Worm (Caenorhabditis elegans) whole organism, L4 larva: ENCODE data around the gene F41C6.4.

Experiments
- F37D6.2 ChIP-seq: sonication (generic microtip); optimal IDR thresholded peaks from 2 replicates; lab custom pipeline; 2016; ENCODE audit warnings: mild to moderate bottlenecking, missing genetic modification characterization, missing compliant biosample characterization
- R02D3.7 ChIP-seq: fragments of 150-350 bp; sonication (generic microtip); optimal IDR thresholded peaks from 3 replicates; lab custom pipeline; 2014; ENCODE audit warnings: missing biosample characterization, missing genetic modification characterization
- Y75B8A.6 ChIP-seq: fragments of 200-800 bp; sonication (Bioruptor generic); IDR thresholded peaks from 2 replicates; pipeline ENCODE4 v1.3.6; 2022; ENCODE audit warnings: missing genetic modification reagents, missing genetic modification characterization, missing compliant biosample characterization
- ceh-32 ChIP-seq: sonication (generic microtip); optimal IDR thresholded peaks from 2 replicates; lab custom pipeline; 2016; ENCODE audit warnings: mild to moderate bottlenecking, missing genetic modification characterization, missing compliant biosample characterization; ENCODE audit not compliant: poor library complexity
- daf-12 ChIP-seq: fragments of 150-350 bp; optimal IDR thresholded peaks from 2 replicates; lab custom pipeline; 2014; ENCODE audit warnings: missing biosample characterization, missing genetic modification reagents, missing genetic modification characterization
- gei-8 ChIP-seq: fragments of 200-800 bp; sonication (Bioruptor generic); optimal IDR thresholded peaks from 2 replicates; lab custom pipeline; 2018; ENCODE audit warnings: mild to moderate bottlenecking, missing genetic modification characterization, missing compliant biosample characterization
- jun-1 ChIP-seq: fragments of 150-350 bp; optimal IDR thresholded peaks from 2 replicates; lab custom pipeline; 2014; ENCODE audit warnings: missing biosample characterization, missing genetic modification reagents, missing genetic modification characterization
- nhr-11 ChIP-seq: fragments of 150-350 bp; optimal IDR thresholded peaks from 2 replicates; lab custom pipeline; 2014; ENCODE audit warnings: missing biosample characterization, missing genetic modification characterization
- nhr-237 ChIP-seq: sonication (generic microtip); optimal IDR thresholded peaks from 2 replicates; lab custom pipeline; 2017; ENCODE audit warnings: missing biosample characterization, missing genetic modification characterization
- pha-4 ChIP-seq, 2 experiments: fragments of 150-350 bp in 1 of 2; fragments of 200-800 bp in 1 of 2; sonication (Bioruptor generic) in 1 of 2; IDR thresholded peaks in 1 of 2; optimal IDR thresholded peaks in 1 of 2; 2 replicates each; pipeline versions ENCODE4 v1.3.6 to Lab custom; 2014 to 2022; ENCODE audit warnings: missing genetic modification characterization in 2 of 2, missing genetic modification reagents in 2 of 2, missing biosample characterization in 1 of 2, missing compliant biosample characterization in 1 of 2
- snpc-4 ChIP-seq: fragments of 150-350 bp; optimal IDR thresholded peaks from 2 replicates; lab custom pipeline; 2014; ENCODE audit warnings: missing biosample characterization, missing genetic modification characterization
- spr-3 ChIP-seq: fragments of 200-800 bp; sonication (Bioruptor generic); optimal IDR thresholded peaks from 2 replicates; lab custom pipeline; 2018; ENCODE audit warnings: mild to moderate bottlenecking, missing genetic modification characterization, missing compliant biosample characterization
- zag-1 ChIP-seq: fragments of 150-350 bp; optimal IDR thresholded peaks from 2 replicates; lab custom pipeline; 2014; ENCODE audit warnings: missing biosample characterization, missing genetic modification characterization
- zip-2 ChIP-seq: fragments of 150-350 bp; optimal IDR thresholded peaks from 2 replicates; lab custom pipeline; 2014; ENCODE audit warnings: missing biosample characterization, missing genetic modification characterization

DNA sequence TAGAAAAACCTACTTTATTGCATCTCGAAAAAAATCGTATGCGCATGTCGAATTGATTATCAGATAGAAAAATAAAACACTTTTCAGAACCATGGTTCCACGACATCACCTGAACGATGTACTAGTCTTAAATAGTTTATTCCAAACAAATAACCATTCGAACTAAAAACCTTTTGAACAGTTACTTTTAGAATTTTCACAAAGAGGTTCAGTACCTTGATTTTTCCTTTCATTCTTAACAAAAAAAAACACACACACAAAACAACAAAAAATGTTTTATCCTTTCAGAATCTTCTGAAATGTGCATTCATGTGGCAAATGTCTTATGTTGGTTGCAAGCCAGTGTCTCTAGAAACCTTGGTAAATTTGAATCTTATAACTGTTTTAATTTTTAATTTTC, at the start of gene F41C6.4:
- TF ChIP-seq pha-4 (GFP tag; IDR thresholded peaks at IDR 0.05; lab: Robert Waterston, UW): no peak
- no peak for TF ChIP-seq pha-4 (tag; optimal IDR thresholded peaks at IDR 0.05; lab: Kevin White, UChicago)
- no peak for TF ChIP-seq daf-12 (tag; lab: Kevin White, UChicago)
- no peak for TF ChIP-seq nhr-237 (tag; lab: Kevin White, UChicago)
- no peak for TF ChIP-seq jun-1 (tag; lab: Kevin White, UChicago)
- no peak for TF ChIP-seq zip-2
- TF ChIP-seq zag-1 (tag; lab: Kevin White, UChicago): no peak
- TF ChIP-seq F37D6.2 (tag; lab: Kevin White, UChicago): no peak
- no peak for TF ChIP-seq ceh-32
- TF ChIP-seq spr-3 (GFP tag; lab: Kevin White, UChicago): no peak
- TF ChIP-seq gei-8: no peak
- TF ChIP-seq Y75B8A.6 (GFP tag; lab: Robert Waterston, UW): no peak
- TF ChIP-seq nhr-11 (tag; lab: Kevin White, UChicago): no peak
- no peak for TF ChIP-seq R02D3.7 (tag; lab: Kevin White, UChicago)
- no peak for TF ChIP-seq snpc-4 (tag; lab: Kevin White, UChicago)
